Worm (Caenorhabditis elegans) whole organism, midembryonic: Measurements from ENCODE around the gene lias-1.
"Not testable (repeated sequence)": the region's sequence is repeated elsewhere in the genome, so short reads cannot be mapped to it uniquely, and the experiment has no call there.

Source experiments
- T22C8.4 ChIP-seq: fragments of 200-800 bp; sonication (Bioruptor generic); IDR thresholded peaks from 2 replicates; pipeline ENCODE4 v1.3.6; 2022; ENCODE audit warnings: missing genetic modification characterization, missing compliant biosample characterization
- flt-1 ChIP-seq: fragments of 200-800 bp; sonication (Bioruptor generic); IDR thresholded peaks from 2 replicates; pipeline ENCODE4 v1.3.6; 2022; ENCODE audit warnings: missing genetic modification characterization, missing compliant biosample characterization
- tab-1 ChIP-seq: fragments of 200-800 bp; sonication (Bioruptor generic); IDR thresholded peaks from 2 replicates; pipeline ENCODE4 v1.3.6; 2022; ENCODE audit warnings: missing genetic modification characterization, missing compliant biosample characterization

lias-1 gene

DNA sequence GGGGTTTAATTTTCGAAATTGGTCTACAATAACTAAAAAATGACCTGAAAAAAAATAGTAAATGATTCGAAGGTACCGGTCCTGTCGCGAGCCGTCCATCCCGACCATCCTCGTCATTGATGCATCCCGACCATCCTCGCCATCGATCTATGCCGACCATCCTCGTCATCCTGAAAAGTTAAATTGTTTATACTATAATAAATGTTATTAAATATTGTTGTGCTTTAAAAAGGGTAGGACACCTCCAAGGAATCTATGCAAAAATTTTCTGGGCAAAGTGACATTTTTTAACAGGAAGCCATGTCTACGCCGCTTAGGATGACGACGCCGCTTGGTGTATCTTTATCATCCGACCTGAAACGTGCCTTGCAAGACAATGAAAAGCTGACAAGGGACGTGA, 50.9 kb downstream of the lias-1 start, which contains the start of gene C34C12.1:
TSS of gene C34C12.1 (plus strand) at position 301 of the 400 bp plus-strand sequence.
- not testable (repeated sequence) for TF ChIP-seq T22C8.4, flt-1, tab-1 (GFP tag; lab: Robert Waterston, UW)
